Worm (Caenorhabditis elegans) whole organism, L3 larva: ENCODE data around the gene ZK1010.2.
A peak's percentile ranks its signal among the peaks of the same experiment; 100 is the strongest.

Experiments
- ceh-28 ChIP-seq: fragments of 150-350 bp; optimal IDR thresholded peaks from 2 replicates; lab custom pipeline; 2014; ENCODE audit warnings: missing biosample characterization, missing genetic modification reagents, missing genetic modification characterization
- elt-2 ChIP-seq: sonication (generic microtip); optimal IDR thresholded peaks from 2 replicates; lab custom pipeline; 2016; ENCODE audit warnings: missing genetic modification reagents, mild to moderate bottlenecking, missing genetic modification characterization, missing compliant biosample characterization
- hmg-11 ChIP-seq: sonication (generic microtip); optimal IDR thresholded peaks from 2 replicates; lab custom pipeline; 2016; ENCODE audit warnings: missing genetic modification characterization, missing compliant biosample characterization
- lin-15B ChIP-seq: fragments of 150-350 bp; optimal IDR thresholded peaks from 2 replicates; lab custom pipeline; 2014; ENCODE audit warnings: missing biosample characterization, missing genetic modification characterization
- lin-39 ChIP-seq: fragments of 150-350 bp; optimal IDR thresholded peaks from 2 replicates; lab custom pipeline; 2018; ENCODE audit warnings: missing biosample characterization, missing genetic modification reagents, missing genetic modification characterization
- lsy-12 ChIP-seq: sonication (generic microtip); optimal IDR thresholded peaks from 2 replicates; lab custom pipeline; 2016; ENCODE audit warnings: mild to moderate bottlenecking, missing genetic modification characterization, missing compliant biosample characterization
- nfya-1 ChIP-seq: sonication (generic microtip); optimal IDR thresholded peaks from 2 replicates; lab custom pipeline; 2017; ENCODE audit warnings: missing genetic modification characterization, mild to moderate bottlenecking, missing compliant biosample characterization, antibody characterized with exemption, moderate library complexity; ENCODE audit not compliant: insufficient read depth
- nhr-11 ChIP-seq: fragments of 150-350 bp; optimal IDR thresholded peaks from 2 replicates; lab custom pipeline; 2014; ENCODE audit warnings: missing biosample characterization, missing genetic modification characterization
- pha-4 ChIP-seq: fragments of 150-350 bp; optimal IDR thresholded peaks from 2 replicates; lab custom pipeline; 2014; ENCODE audit warnings: missing biosample characterization, missing genetic modification reagents, missing genetic modification characterization
- pqm-1 ChIP-seq: fragments of 150-350 bp; optimal IDR thresholded peaks from 2 replicates; lab custom pipeline; 2017; ENCODE audit warnings: missing biosample characterization, missing genetic modification characterization, inconsistent platforms
- skn-1 ChIP-seq: fragments of 150-350 bp; optimal IDR thresholded peaks from 2 replicates; lab custom pipeline; 2014; ENCODE audit warnings: missing biosample characterization, missing genetic modification characterization
- snpc-4 ChIP-seq: fragments of 150-350 bp; optimal IDR thresholded peaks from 2 replicates; lab custom pipeline; 2014; ENCODE audit warnings: missing biosample characterization, missing genetic modification characterization
- unc-62 ChIP-seq: fragments of 150-350 bp; sonication (generic microtip); optimal IDR thresholded peaks from 4 replicates; lab custom pipeline; 2014; ENCODE audit warnings: missing biosample characterization, missing genetic modification reagents, missing genetic modification characterization
- ztf-4 ChIP-seq: fragments of 150-350 bp; optimal IDR thresholded peaks from 2 replicates; lab custom pipeline; 2014; ENCODE audit warnings: missing biosample characterization, missing genetic modification characterization

ZK1010.2 gene

ce11 chrIII:12931108-12931507 is 46.6 kb downstream of the ZK1010.2 start:
- TF ChIP-seq elt-2 (no peak), skn-1 (tag; lab: Kevin White, UChicago) (no peak)

ce11 chrIII:12929573-12929972 is 48.1 kb downstream of the ZK1010.2 start, which contains the start of gene Y37D8A.19:
Y37D8A.19 (plus strand) TSS chrIII:12929873.
- TF ChIP-seq lsy-12 (tag; lab: Kevin White, UChicago) (no peak), ztf-4 (tag; lab: Kevin White, UChicago) (no peak), unc-62 (no peak), ceh-28 (tag; lab: Kevin White, UChicago) (no peak), pqm-1 (tag; lab: Kevin White, UChicago) (no peak)

ce11 chrIII:12925947-12926607 is 51.6 kb downstream of the ZK1010.2 start, which contains the start of the genes npp-25 and mrps-10:
npp-25 (minus strand) TSS chrIII:12925997.
mrps-10 (plus strand) TSS chrIII:12926557.
- peak; percentile 27 for TF ChIP-seq lin-39 (tag; lab: Kevin White, UChicago)
- peak; percentile 50 for TF ChIP-seq lin-15B (tag; lab: Kevin White, UChicago)
- TF ChIP-seq hmg-11 (tag; lab: Kevin White, UChicago): peak; percentile 48
- peak; percentile 50 for TF ChIP-seq nfya-1 (tag; lab: Kevin White, UChicago)
- TF ChIP-seq snpc-4 (tag; lab: Kevin White, UChicago): no peak
- peak; percentile 66 for TF ChIP-seq pha-4 (tag; lab: Kevin White, UChicago)
- no peak for TF ChIP-seq nhr-11
